Fruit fly (Drosophila melanogaster) whole organism, wandering third instar larva: ENCODE results near the gene CG7806.

ENCODE experiments used
- Dif ChIP-seq: fragments of 200-275, 200-300 bp; sonication (Bioruptor generic); optimal IDR thresholded peaks from 2 replicates; lab custom pipeline; 2018; ENCODE audit warnings: missing biosample characterization, missing genetic modification characterization; ENCODE audit not compliant: partially characterized antibody
- GATAd ChIP-seq: sonication (Bioruptor generic); optimal IDR thresholded peaks from 2 replicates; lab custom pipeline; 2016; ENCODE audit warnings: missing biosample characterization, missing genetic modification characterization
- Myc ChIP-seq: fragments of >200 bp; optimal IDR thresholded peaks from 2 replicates; lab custom pipeline; 2017
- OdsH ChIP-seq: fragments of 200-800 bp; sonication (Bioruptor generic); optimal IDR thresholded peaks from 2 replicates; lab custom pipeline; 2016; ENCODE audit warnings: missing biosample characterization, mild to moderate bottlenecking, missing genetic modification characterization
- Vsx2 ChIP-seq: fragments of 200-300, 225-300 bp; sonication (Bioruptor generic); optimal IDR thresholded peaks from 2 replicates; lab custom pipeline; 2018; ENCODE audit warnings: missing biosample characterization, missing genetic modification characterization; ENCODE audit not compliant: partially characterized antibody
- dl ChIP-seq, 2 experiments: fragments of 175-275, 200-275 bp in 1 of 2; fragments of 200-275 bp in 1 of 2; sonication (Bioruptor generic); optimal IDR thresholded peaks; lab custom pipeline; 2018; ENCODE audit warnings: mild to moderate bottlenecking in 2 of 2, missing biosample characterization in 2 of 2, missing genetic modification characterization in 2 of 2, moderate library complexity in 2 of 2; ENCODE audit not compliant: partially characterized antibody in 2 of 2, insufficient read depth in 1 of 2
- dmrt93B ChIP-seq: fragments of 200-800 bp; sonication (Bioruptor generic); optimal IDR thresholded peaks from 2 replicates; lab custom pipeline; 2018; ENCODE audit warnings: missing biosample characterization, mild to moderate bottlenecking, missing genetic modification characterization
- ey ChIP-seq: fragments of 200-800 bp; sonication (Bioruptor generic); optimal IDR thresholded peaks from 2 replicates; lab custom pipeline; 2016; ENCODE audit warnings: missing biosample characterization, missing genetic modification characterization
- foxo ChIP-seq, 2 experiments: fragments of 200-800 bp; sonication (Bioruptor generic); optimal IDR thresholded peaks; 2 replicates in 1 of 2; 3 replicates in 1 of 2; lab custom pipeline; 2016 to 2017; ENCODE audit warnings: missing biosample characterization in 2 of 2, missing genetic modification characterization in 2 of 2
- fru ChIP-seq: fragments of 200-800 bp; sonication (Bioruptor generic); optimal IDR thresholded peaks from 3 replicates; lab custom pipeline; 2016; ENCODE audit warnings: missing biosample characterization, mild to moderate bottlenecking, missing genetic modification characterization
- lola ChIP-seq: fragments of >200 bp; optimal IDR thresholded peaks from 2 replicates; lab custom pipeline; 2017; ENCODE audit warnings: missing biosample characterization, missing genetic modification characterization
- sage ChIP-seq: fragments of 200-800 bp; sonication (Bioruptor generic); optimal IDR thresholded peaks from 2 replicates; lab custom pipeline; 2016; ENCODE audit warnings: missing biosample characterization, mild to moderate bottlenecking, missing genetic modification characterization
- usp ChIP-seq: fragments of >200 bp; optimal IDR thresholded peaks from 2 replicates; lab custom pipeline; 2017; ENCODE audit warnings: missing biosample characterization, missing genetic modification characterization
- woc ChIP-seq: sonication (Bioruptor generic); optimal IDR thresholded peaks from 2 replicates; lab custom pipeline; 2016; ENCODE audit warnings: missing biosample characterization, mild to moderate bottlenecking, missing genetic modification characterization

dm6 chr2L:8299194-8299811 lies 11.9 kb upstream of the CG7806 start:
- TF ChIP-seq dl (GFP tag; optimal IDR thresholded peaks at IDR 0.05; lab: Kevin White, UChicago; ENCODE audit: insufficient read depth in 1 of 2, partially characterized antibody in 2 of 2): peak in 1 of 2 experiments; percentile 67
- TF ChIP-seq lola (GFP tag; lab: Kevin White, UChicago): no peak
- TF ChIP-seq Myc: no peak
- TF ChIP-seq OdsH (GFP tag; lab: Kevin White, UChicago): peak; percentile 91
- no peak for TF ChIP-seq dmrt93B
- peak; percentile 61 for TF ChIP-seq GATAd (GFP tag; lab: Kevin White, UChicago)
- no peak for TF ChIP-seq Vsx2
- TF ChIP-seq ey (GFP tag; lab: Kevin White, UChicago): peak; percentile 93
- TF ChIP-seq Dif (GFP tag; lab: Kevin White, UChicago): peak; percentile 54
- TF ChIP-seq sage: peak; percentile 84
- peak; percentile 91 for TF ChIP-seq fru
- peak; percentile 69 to 94 for TF ChIP-seq foxo (GFP tag; optimal IDR thresholded peaks at IDR 0.05; lab: Kevin White, UChicago)
- no peak for TF ChIP-seq usp (GFP tag; lab: Kevin White, UChicago)
- TF ChIP-seq woc (GFP tag; lab: Kevin White, UChicago): peak; percentile 93
